Worm (Caenorhabditis elegans): ENCODE measurements around the gene gpch-1.

The gpch-1 gene

DNA sequence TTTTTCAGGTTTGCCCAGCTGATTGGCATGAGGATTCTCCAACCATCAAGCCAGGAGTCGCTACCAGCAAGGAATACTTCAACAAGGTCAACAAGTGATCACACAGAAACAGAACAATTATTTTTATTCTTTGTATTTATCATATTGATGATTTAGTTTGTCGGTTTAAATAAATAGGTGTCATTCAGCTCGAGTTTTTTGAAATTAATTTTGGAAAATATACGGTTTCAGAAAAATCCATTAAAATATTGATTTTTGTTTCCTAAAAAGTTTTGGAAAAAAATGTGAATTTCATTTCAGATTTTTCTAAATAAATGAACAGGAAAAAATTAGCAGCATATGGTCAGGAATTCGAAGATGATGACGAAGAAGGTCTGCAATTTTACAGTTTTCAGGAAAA is at the start of gene gpch-1:
Gene gpch-1 (plus strand): TSS at position 301 of the 400 bp plus-strand sequence.
- TF ChIP-seq unc-120 (tag; optimal IDR thresholded peaks at IDR 0.05; ENCODE audit: poor library complexity, severe bottlenecking) (no peak), mep-1 (tag; optimal IDR thresholded peaks at IDR 0.05) (no peak), ham-2 (GFP tag; optimal IDR thresholded peaks at IDR 0.05) (no peak), blmp-1 (tag; optimal IDR thresholded peaks at IDR 0.05) (no peak)

- TF ChIP-seq nhr-12 (tag; optimal IDR thresholded peaks at IDR 0.05) (no peak), lin-32 (GFP tag; optimal IDR thresholded peaks at IDR 0.05) (no peak), hlh-1 (tag; optimal IDR thresholded peaks at IDR 0.05) (peak; percentile 80), unc-62 (GFP tag; optimal IDR thresholded peaks at IDR 0.05) (no peak)
Observed at ce11 chrIII:4359208-4359607, 49.1 kb upstream of the gpch-1 start.

DNA sequence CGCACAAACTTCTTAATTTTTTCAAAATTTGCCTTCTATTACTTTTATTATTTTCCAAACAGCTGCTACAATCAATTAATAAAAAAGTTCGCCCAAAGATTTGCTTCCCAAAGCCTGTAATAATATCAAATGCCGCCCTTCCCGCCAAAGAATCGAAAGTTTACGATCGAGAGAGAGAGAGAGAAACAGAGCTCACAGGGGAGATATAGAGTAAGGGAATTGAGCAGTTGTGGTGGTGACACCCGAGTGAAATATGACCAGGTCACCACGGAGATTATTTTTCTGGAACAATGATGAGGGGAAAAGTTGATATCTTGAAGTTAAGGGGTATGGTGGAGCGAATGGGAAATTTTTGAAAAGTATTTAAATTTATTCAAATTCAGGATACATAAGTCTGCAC is 48.5 kb upstream of the gpch-1 start:
- peak; percentile 89 for TF ChIP-seq hlh-1 (tag; optimal IDR thresholded peaks at IDR 0.05)
- no peak for TF ChIP-seq zip-8 (tag; optimal IDR thresholded peaks at IDR 0.05)
- TF ChIP-seq mab-5 (tag; optimal IDR thresholded peaks at IDR 0.05), result no peak
- TF ChIP-seq unc-62 (GFP tag; optimal IDR thresholded peaks at IDR 0.05), result peak; percentile 71

- peak; percentile 26 for TF ChIP-seq ham-2 (GFP tag; optimal IDR thresholded peaks at IDR 0.05)
- TF ChIP-seq ceh-39 (tag; optimal IDR thresholded peaks at IDR 0.05), result no peak
Observed at ce11 chrIII:4362332-4362731, 46.0 kb upstream of the gpch-1 start.

- TF ChIP-seq nhr-237 (tag; optimal IDR thresholded peaks at IDR 0.05), result no peak
- TF ChIP-seq mep-1 (tag; optimal IDR thresholded peaks at IDR 0.05), result no peak
- TF ChIP-seq mab-5 (tag; optimal IDR thresholded peaks at IDR 0.05), result no peak
Observed at ce11 chrIII:4364974-4365373, 43.4 kb upstream of the gpch-1 start, which contains the start of gene ckb-1. Gene ckb-1 (plus strand): TSS chrIII:4365274.

- no peak for TF ChIP-seq snpc-4 (tag; optimal IDR thresholded peaks at IDR 0.05)
- TF ChIP-seq blmp-1 (tag; optimal IDR thresholded peaks at IDR 0.05), result no peak
- TF ChIP-seq hlh-1 (tag; optimal IDR thresholded peaks at IDR 0.05), result no peak
- TF ChIP-seq zip-8 (tag; optimal IDR thresholded peaks at IDR 0.05), result no peak
- no peak for TF ChIP-seq elt-1 (tag; optimal IDR thresholded peaks at IDR 0.05; ENCODE audit: borderline replicate concordance, insufficient read depth)
- no peak for TF ChIP-seq mab-5 (tag; optimal IDR thresholded peaks at IDR 0.05)
- TF ChIP-seq unc-39 (tag; optimal IDR thresholded peaks at IDR 0.05), result no peak
- TF ChIP-seq flh-1 (GFP tag; optimal IDR thresholded peaks at IDR 0.05), result no peak
- TF ChIP-seq lsy-2 (tag; optimal IDR thresholded peaks at IDR 0.05), result no peak
- no peak for TF ChIP-seq lin-13 (tag; optimal IDR thresholded peaks at IDR 0.05)
Observed at ce11 chrIII:4367649-4368048, 40.7 kb upstream of the gpch-1 start, which contains the start of gene ckb-2. Gene ckb-2 (plus strand): TSS chrIII:4367949.

DNA sequence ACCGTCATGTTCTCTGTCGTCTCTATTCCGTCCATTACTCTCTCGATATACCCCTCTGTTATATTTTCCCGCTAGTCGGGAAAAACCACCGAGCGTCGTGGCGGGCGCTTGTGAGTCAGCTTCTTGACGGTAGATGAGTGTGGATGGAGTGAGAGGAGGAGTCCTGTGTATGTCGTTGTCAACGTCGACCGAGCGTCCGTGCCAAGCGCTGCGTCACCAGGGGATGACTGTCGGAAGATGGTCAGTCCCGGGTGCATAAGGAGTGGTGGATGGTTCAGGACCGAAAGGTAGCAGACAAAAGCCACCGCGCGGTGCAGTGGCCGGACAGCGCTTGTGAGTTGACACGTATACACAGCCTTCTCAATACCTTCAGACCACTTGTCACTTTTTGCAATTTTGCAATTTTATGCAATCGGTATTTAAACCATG is 39.0 kb upstream of the gpch-1 start:
- TF ChIP-seq sem-2 (GFP tag; optimal IDR thresholded peaks at IDR 0.05), result peak; percentile 50
- TF ChIP-seq unc-120 (tag; optimal IDR thresholded peaks at IDR 0.05; ENCODE audit: poor library complexity, severe bottlenecking), result peak; percentile 73
- peak; percentile 68 for TF ChIP-seq drap-1 (GFP tag; optimal IDR thresholded peaks at IDR 0.05)
- peak; percentile 43 for TF ChIP-seq bed-3 (GFP tag; optimal IDR thresholded peaks at IDR 0.05)
- peak; percentile 68 for TF ChIP-seq M03D4.4 (tag; optimal IDR thresholded peaks at IDR 0.05)
- peak; percentile 80 for TF ChIP-seq sptf-1 (tag; optimal IDR thresholded peaks at IDR 0.05)
- TF ChIP-seq ceh-43 (GFP tag; optimal IDR thresholded peaks at IDR 0.05), result peak; percentile 53
- TF ChIP-seq cnd-1 (tag; optimal IDR thresholded peaks at IDR 0.05), result peak; percentile 73
- peak; percentile 32 for TF ChIP-seq lin-32 (GFP tag; optimal IDR thresholded peaks at IDR 0.05)
- TF ChIP-seq mls-2 (tag; optimal IDR thresholded peaks at IDR 0.05), result peak; percentile 88
- TF ChIP-seq flh-1 (GFP tag; optimal IDR thresholded peaks at IDR 0.05), result peak; percentile 36
- TF ChIP-seq lsy-2 (tag; optimal IDR thresholded peaks at IDR 0.05), result peak; percentile 7
- TF ChIP-seq ceh-83 (GFP tag; optimal IDR thresholded peaks at IDR 0.05), result peak; percentile 78
- peak; percentile 79 for TF ChIP-seq ham-2 (GFP tag; optimal IDR thresholded peaks at IDR 0.05)
